Worm (Caenorhabditis elegans): ENCODE data around the gene F36G9.13.

F36G9.13 gene

ce11 chrV:16017671-16018070 is 34.6 kb downstream of the F36G9.13 start, which contains the start of gene srx-43:
Gene srx-43 (plus strand): TSS chrV:16017971.
- no peak for TF ChIP-seq ztf-11 (tag; optimal IDR thresholded peaks at IDR 0.05)
- no peak for TF ChIP-seq nhr-25 (tag; optimal IDR thresholded peaks at IDR 0.05)
- no peak for TF ChIP-seq nhr-23 (tag; optimal IDR thresholded peaks at IDR 0.05)
- TF ChIP-seq nhr-12 (tag; optimal IDR thresholded peaks at IDR 0.05): no peak
- no peak for TF ChIP-seq sma-9 (GFP tag; optimal IDR thresholded peaks at IDR 0.05)
- TF ChIP-seq sma-9 (tag; optimal IDR thresholded peaks at IDR 0.05): no peak
- TF ChIP-seq elt-1 (tag; optimal IDR thresholded peaks at IDR 0.05): no peak
- TF ChIP-seq snpc-4 (tag; optimal IDR thresholded peaks at IDR 0.05): no peak
- TF ChIP-seq lin-39 (tag; optimal IDR thresholded peaks at IDR 0.05): no peak
- TF ChIP-seq nhr-10 (tag; optimal IDR thresholded peaks at IDR 0.05): no peak
- TF ChIP-seq ztf-1 (GFP tag; conservative IDR thresholded peaks at IDR 0.05): no peak
- TF ChIP-seq ZK546.5 (tag; optimal IDR thresholded peaks at IDR 0.05): no peak
- no peak for TF ChIP-seq crh-2 (tag; optimal IDR thresholded peaks at IDR 0.05)
- no peak for TF ChIP-seq lsy-2 (tag; optimal IDR thresholded peaks at IDR 0.05)
- TF ChIP-seq nhr-129 (tag; optimal IDR thresholded peaks at IDR 0.05): no peak
- no peak for TF ChIP-seq Y55F3AM.14 (GFP tag; optimal IDR thresholded peaks at IDR 0.05)
- no peak for TF ChIP-seq ama-1 (optimal IDR thresholded peaks at IDR 0.05)
- TF ChIP-seq dmd-4 (tag; optimal IDR thresholded peaks at IDR 0.05): no peak

ce11 chrV:16020042-16020441 is 36.9 kb downstream of the F36G9.13 start, which contains the start of gene srx-44:
Gene srx-44 (plus strand): TSS chrV:16020342.
- TF ChIP-seq ztf-4 (tag; optimal IDR thresholded peaks at IDR 0.05) (no peak), nhr-12 (tag; optimal IDR thresholded peaks at IDR 0.05) (no peak), nhr-10 (tag; optimal IDR thresholded peaks at IDR 0.05) (no peak), unc-39 (tag; optimal IDR thresholded peaks at IDR 0.05) (no peak), mab-5 (tag; optimal IDR thresholded peaks at IDR 0.05) (no peak), nhr-25 (tag; optimal IDR thresholded peaks at IDR 0.05) (no peak), mdl-1 (tag; optimal IDR thresholded peaks at IDR 0.05) (no peak)

- TF ChIP-seq mab-5 (tag; optimal IDR thresholded peaks at IDR 0.05): no peak
- no peak for TF ChIP-seq ama-1 (optimal IDR thresholded peaks at IDR 0.05)
- TF ChIP-seq nhr-12 (tag; optimal IDR thresholded peaks at IDR 0.05): no peak
- no peak for TF ChIP-seq lin-11 (tag; optimal IDR thresholded peaks at IDR 0.05)
- TF ChIP-seq unc-55 (GFP tag; optimal IDR thresholded peaks at IDR 0.05): peak; percentile 41
- TF ChIP-seq lin-13 (GFP tag; optimal IDR thresholded peaks at IDR 0.05): peak; percentile 4
- TF ChIP-seq lin-39 (tag; optimal IDR thresholded peaks at IDR 0.05): no peak
- no peak for TF ChIP-seq elt-3 (tag; optimal IDR thresholded peaks at IDR 0.05)
- TF ChIP-seq elt-1 (tag; optimal IDR thresholded peaks at IDR 0.05): no peak
- no peak for TF ChIP-seq blmp-1 (tag; optimal IDR thresholded peaks at IDR 0.05; ENCODE audit: insufficient read depth)
- TF ChIP-seq peb-1 (tag; optimal IDR thresholded peaks at IDR 0.05): no peak
- TF ChIP-seq ztf-4 (tag; optimal IDR thresholded peaks at IDR 0.05): no peak
- peak; percentile 32 for TF ChIP-seq sma-9 (GFP tag; optimal IDR thresholded peaks at IDR 0.05)
- no peak for TF ChIP-seq sma-9 (tag; optimal IDR thresholded peaks at IDR 0.05)
- no peak for TF ChIP-seq R02D3.7 (tag; optimal IDR thresholded peaks at IDR 0.05)
- TF ChIP-seq aly-2 (tag; optimal IDR thresholded peaks at IDR 0.05): no peak
- no peak for TF ChIP-seq unc-62 (GFP tag; optimal IDR thresholded peaks at IDR 0.05)
- TF ChIP-seq ztf-11 (tag; optimal IDR thresholded peaks at IDR 0.05): no peak
- no peak for TF ChIP-seq Y55F3AM.14 (GFP tag; optimal IDR thresholded peaks at IDR 0.05)
- TF ChIP-seq sem-4 (tag; optimal IDR thresholded peaks at IDR 0.05): no peak
- TF ChIP-seq ceh-16 (tag; optimal IDR thresholded peaks at IDR 0.05): no peak
- no peak for TF ChIP-seq nhr-25 (tag; optimal IDR thresholded peaks at IDR 0.05)
- no peak for TF ChIP-seq egl-27 (tag; optimal IDR thresholded peaks at IDR 0.05)
- peak; percentile 87 for TF ChIP-seq gmeb-1 (tag; optimal IDR thresholded peaks at IDR 0.05)
- no peak for TF ChIP-seq nhr-10 (tag; optimal IDR thresholded peaks at IDR 0.05)
- peak; percentile 2 for TF ChIP-seq C34F6.9 (tag; optimal IDR thresholded peaks at IDR 0.05)
- peak; percentile 12 for TF ChIP-seq nhr-129 (tag; optimal IDR thresholded peaks at IDR 0.05)
- TF ChIP-seq nhr-237 (tag; optimal IDR thresholded peaks at IDR 0.05): no peak
- TF ChIP-seq nhr-77 (tag; optimal IDR thresholded peaks at IDR 0.05): no peak
- no peak for TF ChIP-seq nhr-6 (tag; optimal IDR thresholded peaks at IDR 0.05)
- TF ChIP-seq ZK546.5 (tag; optimal IDR thresholded peaks at IDR 0.05): no peak
- TF ChIP-seq lsy-2 (tag; optimal IDR thresholded peaks at IDR 0.05): no peak
- no peak for TF ChIP-seq alr-1 (tag; optimal IDR thresholded peaks at IDR 0.05)
- peak; percentile 31 for TF ChIP-seq snpc-4 (tag; optimal IDR thresholded peaks at IDR 0.05)
- no peak for TF ChIP-seq mbf-1 (tag; optimal IDR thresholded peaks at IDR 0.05)
- no peak for TF ChIP-seq ceh-82 (tag; optimal IDR thresholded peaks at IDR 0.05)
- no peak for TF ChIP-seq F13H6.1 (tag; optimal IDR thresholded peaks at IDR 0.05)
- no peak for TF ChIP-seq nhr-23 (tag; optimal IDR thresholded peaks at IDR 0.05)
- TF ChIP-seq skn-1 (tag; optimal IDR thresholded peaks at IDR 0.05): no peak
- no peak for TF ChIP-seq fos-1 (tag; optimal IDR thresholded peaks at IDR 0.05)
- TF ChIP-seq nhr-11 (tag; optimal IDR thresholded peaks at IDR 0.05): no peak
- no peak for TF ChIP-seq zag-1 (tag; optimal IDR thresholded peaks at IDR 0.05)
- no peak for TF ChIP-seq ztf-1 (GFP tag; conservative IDR thresholded peaks at IDR 0.05)
- no peak for TF ChIP-seq dmd-4 (tag; optimal IDR thresholded peaks at IDR 0.05)
- peak; percentile 42 for TF ChIP-seq crh-2 (tag; optimal IDR thresholded peaks at IDR 0.05)
- no peak for TF ChIP-seq nhr-21 (tag; optimal IDR thresholded peaks at IDR 0.05)
- TF ChIP-seq sma-3 (GFP tag; optimal IDR thresholded peaks at IDR 0.05): peak; percentile 52
These were observed 39.5 kb downstream of the F36G9.13 start for ce11 chrV:16022600-16022999.
